Fruit fly (Drosophila melanogaster) whole organism, embryonic: ENCODE results near the gene CG10845.

Experiments used
- CG12299 ChIP-seq: fragments of 200-800 bp; sonication (Bioruptor generic); optimal IDR thresholded peaks from 2 replicates; lab custom pipeline; 2018; ENCODE audit warnings: missing biosample characterization, mild to moderate bottlenecking, missing genetic modification characterization
- CG2199 ChIP-seq: fragments of 200-800 bp; sonication (Bioruptor generic); IDR thresholded peaks from 3 replicates; pipeline ENCODE4 v1.3.6; 2022; ENCODE audit warnings: missing biosample characterization, missing genetic modification characterization
- CG3281 ChIP-seq: fragments of 200-800 bp; sonication (Bioruptor generic); optimal IDR thresholded peaks from 3 replicates; lab custom pipeline; 2017; ENCODE audit warnings: missing biosample characterization, mild to moderate bottlenecking, missing genetic modification characterization
- ERR ChIP-seq: fragments of 200-800 bp; sonication (Bioruptor generic); optimal IDR thresholded peaks from 2 replicates; lab custom pipeline; 2016; ENCODE audit warnings: missing biosample characterization, missing genetic modification characterization
- ems ChIP-seq: fragments of 200-800 bp; sonication (Bioruptor generic); optimal IDR thresholded peaks from 3 replicates; lab custom pipeline; 2016; ENCODE audit warnings: missing biosample characterization, missing genetic modification characterization
- jumu ChIP-seq: fragments of 200-800 bp; sonication (Bioruptor generic); optimal IDR thresholded peaks from 3 replicates; lab custom pipeline; 2016; ENCODE audit warnings: missing biosample characterization, missing genetic modification characterization
- nmo ChIP-seq: fragments of 200-800 bp; sonication (Bioruptor generic); optimal IDR thresholded peaks from 2 replicates; lab custom pipeline; 2018; ENCODE audit warnings: missing biosample characterization, mild to moderate bottlenecking, missing genetic modification characterization, moderate library complexity

DNA sequence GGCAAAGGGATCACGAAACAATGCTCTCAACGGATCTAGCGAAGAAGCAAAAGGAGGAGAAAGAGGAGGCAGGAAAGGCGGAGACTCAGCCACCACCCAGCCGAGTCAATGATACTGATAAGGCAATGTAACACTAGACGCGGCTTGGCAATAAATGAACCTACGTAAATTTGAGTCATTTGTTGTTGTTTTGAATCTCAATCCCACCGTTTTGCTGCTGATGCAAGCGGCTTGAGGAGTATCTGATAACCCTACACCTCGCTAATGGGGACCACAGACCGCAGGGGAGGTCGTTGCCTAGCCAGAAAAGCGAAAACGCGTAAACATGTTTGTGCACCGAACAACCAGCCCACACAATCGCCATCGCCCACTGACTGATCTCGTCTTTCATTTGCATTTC, 22.3 kb upstream of the CG10845 start:
- TF ChIP-seq CG12299 (tag; lab: Kevin White, UChicago) (no peak), ERR (GFP tag; lab: Kevin White, UChicago) (no peak), jumu (GFP tag; lab: Kevin White, UChicago) (no peak), CG3281 (GFP tag; lab: Kevin White, UChicago) (no peak), ems (GFP tag; lab: Kevin White, UChicago) (no peak), CG2199 (GFP tag; lab: Robert Waterston, UW) (no peak), nmo (no peak)
